Worm (Caenorhabditis elegans): ENCODE measurements around the gene R09F10.1.

- no peak for TF ChIP-seq ces-1 (GFP tag; optimal IDR thresholded peaks at IDR 0.05)
- no peak for TF ChIP-seq ceh-82 (tag; optimal IDR thresholded peaks at IDR 0.05)
- TF ChIP-seq ceh-32 (tag; optimal IDR thresholded peaks at IDR 0.05; ENCODE audit: poor library complexity) = no peak
- TF ChIP-seq skn-1 (tag; optimal IDR thresholded peaks at IDR 0.05) = no peak
- no peak for TF ChIP-seq nhr-76 (tag; optimal IDR thresholded peaks at IDR 0.05)
- TF ChIP-seq nhr-28 (tag; optimal IDR thresholded peaks at IDR 0.05) = no peak
- no peak for TF ChIP-seq nhr-41 (GFP tag; IDR thresholded peaks at IDR 0.05)
Observed at ce11 chrX:8362379-8362778, 39.0 kb downstream of the R09F10.1 start.

All from whole organism, L4 larva.